Worm (Caenorhabditis elegans): ENCODE results near the gene lin-14.

lin-14 gene

ce11 chrX:11479321-11479863, 14.0 kb downstream of the lin-14 start:
- peak; percentile 10 for TF ChIP-seq hlh-30 (tag; optimal IDR thresholded peaks at IDR 0.05; ENCODE audit: insufficient read depth)
- no peak for TF ChIP-seq gei-8 (GFP tag; optimal IDR thresholded peaks at IDR 0.05)
- TF ChIP-seq duxl-1 (tag; optimal IDR thresholded peaks at IDR 0.05; ENCODE audit: poor library complexity), result no peak
- TF ChIP-seq mdt-29 (GFP tag; IDR thresholded peaks at IDR 0.05), result no peak
- TF ChIP-seq mdl-1 (tag; optimal IDR thresholded peaks at IDR 0.05), result no peak
- TF ChIP-seq unc-62 (GFP tag; optimal IDR thresholded peaks at IDR 0.05 in 1 of 2), result peak in 1 of 2 experiments; percentile 78
- no peak for TF ChIP-seq unc-62 (tag; optimal IDR thresholded peaks at IDR 0.05)
- TF ChIP-seq dmd-6 (GFP tag; IDR thresholded peaks at IDR 0.05), result peak; percentile 18
- peak; percentile 13 for TF ChIP-seq nhr-6 (tag; optimal IDR thresholded peaks at IDR 0.05)
- TF ChIP-seq pqm-1 (tag; optimal IDR thresholded peaks at IDR 0.05), result peak; percentile 35
- TF ChIP-seq aha-1 (tag), result peak; percentile 68
- TF ChIP-seq nhr-76 (tag; optimal IDR thresholded peaks at IDR 0.05), result no peak
- TF ChIP-seq nhr-102 (tag; optimal IDR thresholded peaks at IDR 0.05), result no peak
- TF ChIP-seq unc-39 (tag; optimal IDR thresholded peaks at IDR 0.05), result no peak
- no peak for TF ChIP-seq tag-97 (GFP tag; IDR thresholded peaks at IDR 0.05)
- TF ChIP-seq rbr-2 (tag; optimal IDR thresholded peaks at IDR 0.05), result no peak
- TF ChIP-seq mes-2 (tag; optimal IDR thresholded peaks at IDR 0.05; ENCODE audit: poor library complexity, severe bottlenecking), result peak; percentile 28
- TF ChIP-seq lsy-2 (tag; optimal IDR thresholded peaks at IDR 0.05), result no peak
- no peak for TF ChIP-seq ZK337.2 (GFP tag; IDR thresholded peaks at IDR 0.05)
- peak; percentile 32 for TF ChIP-seq nhr-28 (tag; optimal IDR thresholded peaks at IDR 0.05)
- peak; percentile 5 for TF ChIP-seq mxl-3 (GFP tag; optimal IDR thresholded peaks at IDR 0.05)
- no peak for TF ChIP-seq Y75B8A.6 (GFP tag; IDR thresholded peaks at IDR 0.05)
- 0 out of 2 replicates have a peak, but pooled peaks have one; percentile 28 for TF ChIP-seq tra-1 (GFP tag; IDR thresholded peaks at IDR 0.05)
- no peak for TF ChIP-seq nhr-42 (GFP tag; IDR thresholded peaks at IDR 0.05)
- no peak for TF ChIP-seq mep-1 (tag; optimal IDR thresholded peaks at IDR 0.05)

- TF ChIP-seq zip-11 (GFP tag; IDR thresholded peaks at IDR 0.05) (no peak), nhr-25 (tag; optimal IDR thresholded peaks at IDR 0.05; ENCODE audit: borderline replicate concordance, insufficient read depth) (no peak), dmd-6 (GFP tag; IDR thresholded peaks at IDR 0.05) (peak; percentile 41), hmg-1.1 (GFP tag; IDR thresholded peaks at IDR 0.05) (no peak), F49E8.2 (tag; optimal IDR thresholded peaks at IDR 0.05; ENCODE audit: borderline replicate concordance) (no peak), unc-62 (GFP tag; optimal IDR thresholded peaks at IDR 0.05 in 1 of 2) (peak in 1 of 2 experiments; percentile 50), unc-62 (tag; optimal IDR thresholded peaks at IDR 0.05) (no peak), hlh-11 (tag; optimal IDR thresholded peaks at IDR 0.05) (peak; percentile 27), nhr-102 (tag; optimal IDR thresholded peaks at IDR 0.05) (no peak), daf-12 (tag; optimal IDR thresholded peaks at IDR 0.05) (no peak), ztf-11 (tag; optimal IDR thresholded peaks at IDR 0.05) (no peak), mes-2 (tag; optimal IDR thresholded peaks at IDR 0.05; ENCODE audit: poor library complexity, severe bottlenecking) (peak; percentile 2), hlh-30 (tag; optimal IDR thresholded peaks at IDR 0.05; ENCODE audit: insufficient read depth) (peak; percentile 58), D1046.2 (GFP tag; IDR thresholded peaks at IDR 0.05) (no peak)
Measured at ce11 chrX:11480032-11480431, 14.7 kb downstream of the lin-14 start.

ce11 chrX:11480990-11481824, 15.8 kb downstream of the lin-14 start:
- TF ChIP-seq lin-1 (GFP tag; IDR thresholded peaks at IDR 0.05) (peak; percentile 84; the same call in 1 of the 2 replicates), zfp-2 (tag; optimal IDR thresholded peaks at IDR 0.05) (no peak), saeg-2 (GFP tag; IDR thresholded peaks at IDR 0.05) (no peak), hmg-1.1 (GFP tag; IDR thresholded peaks at IDR 0.05) (no peak), ama-1 (optimal IDR thresholded peaks at IDR 0.05) (no peak), Y5F2A.4 (GFP tag; optimal IDR thresholded peaks at IDR 0.05) (no peak), lir-3 (tag; optimal IDR thresholded peaks at IDR 0.05) (no peak), nhr-41 (GFP tag; IDR thresholded peaks at IDR 0.05) (0 out of 2 replicates have a peak, but pooled peaks have one; percentile 37), duxl-1 (tag; optimal IDR thresholded peaks at IDR 0.05; ENCODE audit: poor library complexity) (no peak), dmd-6 (GFP tag; IDR thresholded peaks at IDR 0.05) (peak; percentile 94), fkh-10 (GFP tag; optimal IDR thresholded peaks at IDR 0.05) (no peak), mxl-2 (GFP tag; conservative IDR thresholded peaks at IDR 0.05) (no peak), ZK337.2 (GFP tag; IDR thresholded peaks at IDR 0.05) (no peak), F44E2.7 (GFP tag; IDR thresholded peaks at IDR 0.05) (no peak), F49E8.2 (tag; optimal IDR thresholded peaks at IDR 0.05; ENCODE audit: borderline replicate concordance) (no peak), aha-1 (tag) (peak; percentile 91), pqm-1 (tag; optimal IDR thresholded peaks at IDR 0.05) (peak; percentile 88), Y48G9A.11 (GFP tag; IDR thresholded peaks at IDR 0.05) (no peak), egl-43 (GFP tag; IDR thresholded peaks at IDR 0.05) (no peak)

Measured in whole organism, L4 larva.